Fruit fly (Drosophila melanogaster) whole organism, adult: ENCODE measurements around the gene Ptp4E.

ENCODE experiments used
- CG11617 ChIP-seq: fragments of 200-800 bp; sonication (Bioruptor generic); optimal IDR thresholded peaks from 2 replicates; lab custom pipeline; 2017; ENCODE audit warnings: mild to moderate bottlenecking, missing biosample characterization, missing genetic modification reagents, missing genetic modification characterization
- CG14711 ChIP-seq: fragments of 200-800 bp; sonication (Bioruptor generic); optimal IDR thresholded peaks from 2 replicates; lab custom pipeline; 2018; ENCODE audit warnings: missing biosample characterization, mild to moderate bottlenecking, missing genetic modification characterization, moderate library complexity
- CG33017 ChIP-seq: fragments of 200-800 bp; sonication (Bioruptor generic); optimal IDR thresholded peaks from 2 replicates; lab custom pipeline; 2018; ENCODE audit warnings: missing biosample characterization, mild to moderate bottlenecking, missing genetic modification characterization, moderate library complexity
- CG5204 ChIP-seq: fragments of 200-800 bp; sonication (Bioruptor generic); optimal IDR thresholded peaks from 2 replicates; lab custom pipeline; 2016; ENCODE audit warnings: missing biosample characterization, missing genetic modification characterization
- CG7045 ChIP-seq: fragments of 200-800 bp; sonication (Bioruptor generic); optimal IDR thresholded peaks from 2 replicates; lab custom pipeline; 2017; ENCODE audit warnings: missing biosample characterization, mild to moderate bottlenecking, missing genetic modification characterization
- CG7101 ChIP-seq: fragments of 200-800 bp; sonication (Bioruptor generic); optimal IDR thresholded peaks from 2 replicates; lab custom pipeline; 2018; ENCODE audit warnings: missing biosample characterization, mild to moderate bottlenecking, missing genetic modification characterization, moderate library complexity
- Clk ChIP-seq: fragments of 200-800 bp; sonication (Bioruptor generic); optimal IDR thresholded peaks from 2 replicates; lab custom pipeline; 2017; ENCODE audit warnings: missing biosample characterization, missing genetic modification characterization
- Crg-1 ChIP-seq: fragments of 200-800 bp; sonication (Bioruptor generic); optimal IDR thresholded peaks from 2 replicates; lab custom pipeline; 2016; ENCODE audit warnings: missing biosample characterization, missing genetic modification characterization
- Hr96 ChIP-seq: fragments of 200-800 bp; sonication (Bioruptor generic); optimal IDR thresholded peaks from 2 replicates; lab custom pipeline; 2016; ENCODE audit warnings: missing biosample characterization, missing genetic modification characterization
- cic ChIP-seq: fragments of 200-800 bp; sonication (Bioruptor generic); optimal IDR thresholded peaks from 2 replicates; lab custom pipeline; 2017; ENCODE audit warnings: missing biosample characterization, mild to moderate bottlenecking, missing genetic modification characterization, moderate library complexity
- kay ChIP-seq: fragments of 200-800 bp; sonication (Bioruptor generic); peaks from one replicate; lab custom pipeline; 2016; ENCODE audit warnings: missing biosample characterization, missing genetic modification characterization, borderline replicate concordance
- pad ChIP-seq: fragments of 200-800 bp; sonication (Bioruptor generic); optimal IDR thresholded peaks from 3 replicates; lab custom pipeline; 2017; ENCODE audit warnings: missing biosample characterization, missing genetic modification characterization, mild to moderate bottlenecking, moderate library complexity, missing genetic modification reagents

DNA sequence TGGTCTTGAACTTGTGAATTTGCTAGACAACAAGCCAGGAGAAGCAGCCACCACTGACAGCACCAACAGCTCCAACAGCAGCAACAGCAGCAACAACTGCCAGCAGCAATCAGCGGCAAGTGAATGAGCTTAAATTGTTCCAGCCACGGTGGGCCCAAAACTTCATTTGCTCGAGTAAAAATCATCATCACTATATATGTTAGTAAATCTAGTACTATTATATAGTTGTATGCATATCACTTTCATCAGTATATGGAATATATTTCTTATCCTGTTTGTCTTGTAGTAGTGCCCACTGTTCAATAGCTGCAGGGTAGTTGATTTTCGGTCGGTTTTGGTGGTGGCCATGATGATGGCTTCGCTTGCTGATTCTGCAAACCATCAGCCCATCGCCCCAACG, 19.9 kb downstream of the Ptp4E start:
- TF ChIP-seq CG33017 (tag; lab: Kevin White, UChicago) (no peak), CG5204 (no peak), kay (GFP tag; lab: Kevin White, UChicago) (no peak), CG14711 (tag; lab: Kevin White, UChicago) (no peak), Clk (GFP tag; lab: Kevin White, UChicago) (no peak), Crg-1 (GFP tag; lab: Kevin White, UChicago) (no peak), CG7045 (GFP tag; lab: Kevin White, UChicago) (no peak), pad (GFP tag; lab: Kevin White, UChicago) (no peak), CG7101 (tag; lab: Kevin White, UChicago) (no peak), cic (GFP tag; lab: Kevin White, UChicago) (no peak), Hr96 (GFP tag; lab: Kevin White, UChicago) (no peak), CG11617 (GFP tag; lab: Kevin White, UChicago) (no peak)
